Fruit fly (Drosophila melanogaster) whole organism, wandering third instar larva: ENCODE measurements around the gene CG9664.

Experiments used
- Abd-B ChIP-seq: fragments of >200 bp; optimal IDR thresholded peaks from 2 replicates; lab custom pipeline; 2017; ENCODE audit warnings: missing biosample characterization, missing genetic modification characterization
- dsf ChIP-seq: sonication (Bioruptor generic); optimal IDR thresholded peaks from 2 replicates; lab custom pipeline; 2016; ENCODE audit warnings: missing biosample characterization, missing genetic modification characterization, borderline replicate concordance
- fru ChIP-seq: fragments of 200-800 bp; sonication (Bioruptor generic); optimal IDR thresholded peaks from 3 replicates; lab custom pipeline; 2016; ENCODE audit warnings: missing biosample characterization, mild to moderate bottlenecking, missing genetic modification characterization
- h ChIP-seq: fragments of 200-800 bp; sonication (Bioruptor generic); optimal IDR thresholded peaks from 3 replicates; lab custom pipeline; 2016; ENCODE audit warnings: missing biosample characterization, mild to moderate bottlenecking, missing genetic modification characterization
- lola ChIP-seq: fragments of >200 bp; optimal IDR thresholded peaks from 2 replicates; lab custom pipeline; 2017; ENCODE audit warnings: missing biosample characterization, missing genetic modification characterization
- usp ChIP-seq: fragments of >200 bp; optimal IDR thresholded peaks from 2 replicates; lab custom pipeline; 2017; ENCODE audit warnings: missing biosample characterization, missing genetic modification characterization

dm6 chr2L:3339420-3339819 lies 44.9 kb upstream of the CG9664 start:
- TF ChIP-seq dsf (GFP tag; lab: Kevin White, UChicago) (no peak), lola (GFP tag; lab: Kevin White, UChicago) (no peak), usp (GFP tag; lab: Kevin White, UChicago) (no peak), h (GFP tag; lab: Kevin White, UChicago) (no peak), fru (GFP tag; lab: Kevin White, UChicago) (no peak), Abd-B (GFP tag; lab: Kevin White, UChicago) (no peak)
